Fruit fly (Drosophila melanogaster): ENCODE results near the gene Cht5.

Gene Cht5

dm6 chr3R:13788224-13788623 is 20.9 kb downstream of the Cht5 start:
- TF ChIP-seq salr (GFP tag; optimal IDR thresholded peaks at IDR 0.05) (no peak), fkh (GFP tag; optimal IDR thresholded peaks at IDR 0.05) (no peak), dsx (GFP tag; optimal IDR thresholded peaks at IDR 0.05; ENCODE audit: poor library complexity, severe bottlenecking) (no peak), CG34406 (GFP tag; optimal IDR thresholded peaks at IDR 0.05) (no peak), CG3032 (tag; optimal IDR thresholded peaks at IDR 0.05) (no peak), CG1621 (tag; optimal IDR thresholded peaks at IDR 0.05) (no peak), lz (GFP tag; optimal IDR thresholded peaks at IDR 0.05) (no peak), CG32006 (GFP tag; optimal IDR thresholded peaks at IDR 0.05) (peak; percentile 68), Lpt (GFP tag; optimal IDR thresholded peaks at IDR 0.05) (peak; percentile 0), CG15336 (GFP tag; IDR thresholded peaks at IDR 0.05) (no peak), Blimp-1 (GFP tag; optimal IDR thresholded peaks at IDR 0.05) (no peak), topi (GFP tag; optimal IDR thresholded peaks at IDR 0.05) (no peak), Hr38 (GFP tag; optimal IDR thresholded peaks at IDR 0.05) (no peak), CG6854 (GFP tag; optimal IDR thresholded peaks at IDR 0.05) (no peak), CG10631 (GFP tag; optimal IDR thresholded peaks at IDR 0.05) (no peak), acj6 (GFP tag; optimal IDR thresholded peaks at IDR 0.05) (peak; percentile 22), Sox14 (GFP tag; optimal IDR thresholded peaks at IDR 0.05) (no peak), CG3919 (GFP tag; optimal IDR thresholded peaks at IDR 0.05) (no peak), CG16779 (tag; optimal IDR thresholded peaks at IDR 0.05) (no peak), Eip93F (GFP tag; optimal IDR thresholded peaks at IDR 0.05) (no peak), CG11294 (GFP tag; IDR thresholded peaks at IDR 0.05) (no peak), Hr39 (GFP tag; optimal IDR thresholded peaks at IDR 0.05) (no peak), CG6163 (GFP tag; IDR thresholded peaks at IDR 0.05) (no peak), CG9139 (GFP tag; optimal IDR thresholded peaks at IDR 0.05) (no peak), svp (GFP tag) (no peak), spab (GFP tag; optimal IDR thresholded peaks at IDR 0.05) (no peak), CG10669 (GFP tag; optimal IDR thresholded peaks at IDR 0.05) (no peak), eg (GFP tag; IDR thresholded peaks at IDR 0.05) (no peak; the same call in 2 of the 3 replicates), Eip78C (GFP tag) (peak; percentile 41), CG8632 (GFP tag; optimal IDR thresholded peaks at IDR 0.05) (no peak), CG8119 (GFP tag; IDR thresholded peaks at IDR 0.05) (peak; percentile 47), Ets21C (GFP tag; optimal IDR thresholded peaks at IDR 0.05) (no peak), Gug (GFP tag; IDR thresholded peaks at IDR 0.05) (no peak), Smox (GFP tag; optimal IDR thresholded peaks at IDR 0.05) (no peak), Sox15 (GFP tag; optimal IDR thresholded peaks at IDR 0.05) (no peak), fd85E (GFP tag; optimal IDR thresholded peaks at IDR 0.05) (no peak), CG7368 (GFP tag; optimal IDR thresholded peaks at IDR 0.05) (no peak), CG6276 (GFP tag; optimal IDR thresholded peaks at IDR 0.05) (peak; percentile 52), CG4318 (GFP tag; optimal IDR thresholded peaks at IDR 0.05) (peak; percentile 41), Eip75B (GFP tag; optimal IDR thresholded peaks at IDR 0.05) (no peak), Met (GFP tag; optimal IDR thresholded peaks at IDR 0.05) (no peak), pdm3 (GFP tag; optimal IDR thresholded peaks at IDR 0.05) (no peak), ss (GFP tag; optimal IDR thresholded peaks at IDR 0.05) (no peak), CG11762 (GFP tag; optimal IDR thresholded peaks at IDR 0.05; ENCODE audit: insufficient read depth) (no peak), CG8319 (GFP tag; optimal IDR thresholded peaks at IDR 0.05) (no peak), OdsH (GFP tag; optimal IDR thresholded peaks at IDR 0.05) (peak; percentile 33), vri (GFP tag; optimal IDR thresholded peaks at IDR 0.05) (no peak), fd59A (GFP tag; optimal IDR thresholded peaks at IDR 0.05) (no peak), CG11902 (GFP tag; optimal IDR thresholded peaks at IDR 0.05) (no peak), net (GFP tag; optimal IDR thresholded peaks at IDR 0.05) (no peak), achi (GFP tag; optimal IDR thresholded peaks at IDR 0.05) (no peak), CG6808 (GFP tag; optimal IDR thresholded peaks at IDR 0.05) (no peak), Ets96B (tag; optimal IDR thresholded peaks at IDR 0.05) (no peak)

Data from whole organism, prepupa.